Fruit fly (Drosophila melanogaster): Measurements from ENCODE around the gene CG34404.

CG34404 gene

DNA sequence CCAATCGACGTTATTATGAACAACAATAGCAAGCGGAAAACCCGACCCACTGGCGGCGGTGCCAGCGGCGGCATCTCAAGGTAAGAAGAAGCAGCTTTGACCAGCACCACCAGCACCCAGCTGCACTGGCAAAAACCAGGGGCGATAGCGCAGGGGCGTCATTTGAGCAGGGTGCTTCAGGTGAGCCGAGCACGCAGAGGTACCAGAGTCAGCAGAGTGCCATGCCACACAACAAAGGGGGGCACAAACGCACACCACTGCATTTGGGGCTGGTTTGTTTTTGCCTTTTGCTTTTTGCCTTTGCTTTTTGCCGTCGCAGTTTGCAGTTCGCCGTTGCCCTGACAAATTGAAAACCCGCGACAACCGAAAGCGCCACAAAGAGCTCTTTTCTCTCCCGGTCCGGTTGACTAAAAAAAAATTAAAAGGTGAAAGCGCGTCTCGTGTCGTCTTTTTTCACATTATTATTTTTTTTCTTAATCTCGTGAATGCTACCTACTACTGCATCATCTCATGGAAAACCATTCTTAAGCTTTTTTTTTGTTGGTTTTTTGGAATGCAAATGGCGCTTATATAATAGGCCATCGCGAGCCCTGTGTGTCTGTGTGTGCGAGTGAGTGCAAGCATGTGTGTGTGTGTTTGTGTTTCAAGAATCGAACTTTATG, 41.8 kb upstream of the CG34404 start (continued):
- TF ChIP-seq vvl (GFP tag; IDR thresholded peaks at IDR 0.05) (no peak), oc (tag; optimal IDR thresholded peaks at IDR 0.05) (no peak), wdn (GFP tag; IDR thresholded peaks at IDR 0.05) (no peak), sqz (GFP tag; optimal IDR thresholded peaks at IDR 0.05) (peak; percentile 68), CG10147 (GFP tag; optimal IDR thresholded peaks at IDR 0.05) (no peak), CG10431 (GFP tag; optimal IDR thresholded peaks at IDR 0.05) (peak; percentile 22), bab2 (GFP tag; optimal IDR thresholded peaks at IDR 0.05) (no peak), pum (GFP tag; optimal IDR thresholded peaks at IDR 0.05) (no peak), zfh1 (GFP tag; IDR thresholded peaks at IDR 0.05) (peak; percentile 36; the same call in 1 of the 3 replicates), CG10209 (GFP tag; optimal IDR thresholded peaks at IDR 0.05) (no peak), CG34224 (GFP tag; IDR thresholded peaks at IDR 0.05; ENCODE audit: partially characterized antibody) (no peak), CG32532 (GFP tag; IDR thresholded peaks at IDR 0.05) (0 out of 2 replicates have a peak, but pooled peaks have one; percentile 17), chm (GFP tag; IDR thresholded peaks at IDR 0.05) (no peak), CG6254 (GFP tag; optimal IDR thresholded peaks at IDR 0.05) (peak; percentile 6), gce (GFP tag; IDR thresholded peaks at IDR 0.05) (0 out of 3 replicates have a peak, but pooled peaks have one; percentile 6), Usf (GFP tag; optimal IDR thresholded peaks at IDR 0.05) (no peak), prd (optimal IDR thresholded peaks at IDR 0.05) (no peak), prd (GFP tag; IDR thresholded peaks at IDR 0.05) (peak; percentile 23; the same call in 1 of the 3 replicates), CG30403 (GFP tag; optimal IDR thresholded peaks at IDR 0.05) (no peak), Rfx (GFP tag; IDR thresholded peaks at IDR 0.05) (peak; percentile 41; the same call in 1 of the 2 replicates), dati (GFP tag; IDR thresholded peaks at IDR 0.05) (0 out of 2 replicates have a peak, but pooled peaks have one; percentile 16), nom (GFP tag; optimal IDR thresholded peaks at IDR 0.05) (peak; percentile 17), CG12236 (GFP tag; optimal IDR thresholded peaks at IDR 0.05) (no peak), sr (GFP tag; IDR thresholded peaks at IDR 0.05) (no peak), run (tag; optimal IDR thresholded peaks at IDR 0.05) (no peak), sna (GFP tag; IDR thresholded peaks at IDR 0.05; ENCODE audit: partially characterized antibody) (no peak), CG6272 (GFP tag; IDR thresholded peaks at IDR 0.05) (0 out of 2 replicates have a peak, but pooled peaks have one; percentile 8), Drgx (GFP tag; IDR thresholded peaks at IDR 0.05) (peak; percentile 61; the same call in 1 of the 2 replicates), kay (GFP tag; optimal IDR thresholded peaks at IDR 0.05) (no peak), CTCF (GFP tag; optimal IDR thresholded peaks at IDR 0.05) (no peak), ranshi (GFP tag; IDR thresholded peaks at IDR 0.05) (no peak), dysf (GFP tag; IDR thresholded peaks at IDR 0.05) (0 out of 3 replicates have a peak, but pooled peaks have one; percentile 24), Med (GFP tag) (peak; percentile 59), CG10274 (GFP tag; optimal IDR thresholded peaks at IDR 0.05) (no peak), ind (GFP tag; optimal IDR thresholded peaks at IDR 0.05) (no peak), CrebB (tag; optimal IDR thresholded peaks at IDR 0.05) (no peak), CG1024 (GFP tag; IDR thresholded peaks at IDR 0.05) (peak; percentile 17; the same call in 1 of the 2 replicates), CG2129 (GFP tag; IDR thresholded peaks at IDR 0.05; ENCODE audit: partially characterized antibody) (no peak), Dbx (GFP tag; IDR thresholded peaks at IDR 0.05) (no peak), CG7271 (tag; optimal IDR thresholded peaks at IDR 0.05) (no peak), sisA (GFP tag; IDR thresholded peaks at IDR 0.05) (peak; percentile 41; the same call in 1 of the 2 replicates), Sox102F (GFP tag; optimal IDR thresholded peaks at IDR 0.05) (peak; percentile 3), CG3847 (GFP tag; IDR thresholded peaks at IDR 0.05) (no peak), dpn (GFP tag; optimal IDR thresholded peaks at IDR 0.05) (peak in 1 of 2 experiments; percentile 18), CG17385 (GFP tag; optimal IDR thresholded peaks at IDR 0.05) (peak; percentile 37), CG5953 (GFP tag; IDR thresholded peaks at IDR 0.05) (0 out of 2 replicates have a peak, but pooled peaks have one; percentile 8), kah (GFP tag; optimal IDR thresholded peaks at IDR 0.05) (no peak), CG6175 (GFP tag; IDR thresholded peaks at IDR 0.05) (no peak), zf30C (GFP tag; optimal IDR thresholded peaks at IDR 0.05) (peak; percentile 57), abd-A (tag; optimal IDR thresholded peaks at IDR 0.05) (no peak), Mad (GFP tag; optimal IDR thresholded peaks at IDR 0.05) (no peak)
